Worm (Caenorhabditis elegans): ENCODE data around the gene fbxa-190.
"Not testable (repeated sequence)": the region's sequence is repeated elsewhere in the genome, so short reads cannot be mapped to it uniquely, and the experiment has no call there.

The fbxa-190 gene

DNA sequence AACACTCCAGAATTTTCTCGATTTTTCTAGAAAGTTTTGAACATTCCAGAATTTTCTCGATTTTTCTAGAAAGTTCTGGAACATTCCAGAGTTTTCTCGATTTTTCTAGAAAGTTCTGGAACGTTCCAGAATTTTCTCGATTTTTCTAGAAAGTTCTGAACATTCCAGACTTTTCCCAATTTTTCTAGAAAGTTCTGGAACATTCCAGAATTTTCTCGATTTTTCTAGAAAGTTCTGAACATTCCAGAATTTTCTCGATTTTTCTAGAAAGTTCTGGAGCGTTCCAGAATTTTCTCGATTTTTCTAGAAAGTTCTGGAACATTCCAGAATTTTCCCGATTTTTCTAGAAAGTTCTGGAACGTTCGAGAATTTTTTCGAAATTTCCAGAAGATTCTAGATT lies 3.3 kb downstream of the fbxa-190 start:
- peak; percentile 97 for TF ChIP-seq ceh-40 (GFP tag; IDR thresholded peaks at IDR 0.05)
- TF ChIP-seq C17E4.6 (GFP tag; IDR thresholded peaks at IDR 0.05): peak; percentile 92
- TF ChIP-seq dox-1 (GFP tag; IDR thresholded peaks at IDR 0.05): peak; percentile 100
- TF ChIP-seq aptf-2 (GFP tag; conservative IDR thresholded peaks at IDR 0.05): peak; percentile 91
- peak; percentile 100 for TF ChIP-seq hsf-1 (GFP tag; IDR thresholded peaks at IDR 0.05)
- TF ChIP-seq madf-3 (GFP tag; IDR thresholded peaks at IDR 0.05): peak; percentile 97
- TF ChIP-seq Y95B8A.8 (GFP tag; IDR thresholded peaks at IDR 0.05): peak; percentile 99
- peak; percentile 82; the same call in 1 of the 2 replicates for TF ChIP-seq ztf-28 (GFP tag; IDR thresholded peaks at IDR 0.05)
- peak; percentile 100 for TF ChIP-seq aptf-3 (GFP tag; IDR thresholded peaks at IDR 0.05)
- TF ChIP-seq F33H1.4 (GFP tag; IDR thresholded peaks at IDR 0.05): peak; percentile 72
- peak; percentile 96 for TF ChIP-seq nfyb-1 (GFP tag; IDR thresholded peaks at IDR 0.05)
- peak; percentile 95; the same call in 1 of the 2 replicates for TF ChIP-seq F37B4.10 (GFP tag; IDR thresholded peaks at IDR 0.05)
- TF ChIP-seq pbrm-1 (GFP tag; IDR thresholded peaks at IDR 0.05): peak; percentile 96
- TF ChIP-seq B0019.2 (GFP tag; conservative IDR thresholded peaks at IDR 0.05): peak; percentile 98
- TF ChIP-seq attf-6 (GFP tag; IDR thresholded peaks at IDR 0.05): peak; percentile 99
- peak; percentile 99 for TF ChIP-seq Y79H2A.3 (GFP tag; conservative IDR thresholded peaks at IDR 0.05)
- TF ChIP-seq egl-18 (GFP tag; IDR thresholded peaks at IDR 0.05): peak; percentile 97
- TF ChIP-seq ceh-58 (GFP tag; IDR thresholded peaks at IDR 0.05): peak; percentile 98
- TF ChIP-seq ztf-25 (GFP tag; IDR thresholded peaks at IDR 0.05): peak; percentile 97
- TF ChIP-seq D2030.7 (GFP tag; IDR thresholded peaks at IDR 0.05): peak; percentile 99
- TF ChIP-seq Y53G8AR.9 (GFP tag; conservative IDR thresholded peaks at IDR 0.05): peak; percentile 95
- TF ChIP-seq lin-26 (GFP tag; IDR thresholded peaks at IDR 0.05): peak; percentile 84
- TF ChIP-seq F39B2.1 (GFP tag; IDR thresholded peaks at IDR 0.05): peak; percentile 95
- TF ChIP-seq Y56A3A.18 (GFP tag; IDR thresholded peaks at IDR 0.05): peak; percentile 99
- peak; percentile 98 for TF ChIP-seq ekl-4 (GFP tag; IDR thresholded peaks at IDR 0.05)
- TF ChIP-seq lag-1 (GFP tag; IDR thresholded peaks at IDR 0.05): peak; percentile 93
- peak; percentile 91 for TF ChIP-seq cebp-1 (GFP tag; IDR thresholded peaks at IDR 0.05)
- not testable (repeated sequence) for TF ChIP-seq cebp-1 (tag; optimal IDR thresholded peaks at IDR 0.05)
- TF ChIP-seq let-526 (GFP tag; IDR thresholded peaks at IDR 0.05): peak; percentile 100
- TF ChIP-seq nhr-120 (GFP tag; IDR thresholded peaks at IDR 0.05): peak; percentile 94; the same call in 1 of the 2 replicates
- peak; percentile 75 for TF ChIP-seq K11D2.4 (GFP tag; IDR thresholded peaks at IDR 0.05)
- TF ChIP-seq egl-44 (GFP tag; IDR thresholded peaks at IDR 0.05): peak; percentile 98
- peak; percentile 94 for TF ChIP-seq Y67H2A.10 (GFP tag; conservative IDR thresholded peaks at IDR 0.05)
- TF ChIP-seq ceh-91 (GFP tag; IDR thresholded peaks at IDR 0.05): peak; percentile 85
- peak; percentile 99 for TF ChIP-seq rcor-1 (GFP tag; IDR thresholded peaks at IDR 0.05)
- peak; percentile 98 for TF ChIP-seq Y53F4B.3 (GFP tag; IDR thresholded peaks at IDR 0.05)
- TF ChIP-seq hmg-20 (GFP tag; IDR thresholded peaks at IDR 0.05): peak; percentile 31; the same call in 1 of the 2 replicates
- peak; percentile 96 for TF ChIP-seq egrh-3 (GFP tag; IDR thresholded peaks at IDR 0.05)
- peak; percentile 97 for TF ChIP-seq ztf-6 (GFP tag; IDR thresholded peaks at IDR 0.05)
- peak; percentile 63 for TF ChIP-seq attf-3 (GFP tag; conservative IDR thresholded peaks at IDR 0.05)
- peak; percentile 93 for TF ChIP-seq cebp-2 (GFP tag; IDR thresholded peaks at IDR 0.05)
- TF ChIP-seq madf-8 (GFP tag; conservative IDR thresholded peaks at IDR 0.05): peak; percentile 70
- peak; percentile 95 for TF ChIP-seq nfya-2 (GFP tag; IDR thresholded peaks at IDR 0.05)
- TF ChIP-seq madf-6 (GFP tag; IDR thresholded peaks at IDR 0.05): peak; percentile 91
- TF ChIP-seq bed-1 (GFP tag; IDR thresholded peaks at IDR 0.05): peak; percentile 99
- TF ChIP-seq mcd-1 (GFP tag; IDR thresholded peaks at IDR 0.05): peak; percentile 61
- TF ChIP-seq ceh-100 (GFP tag; IDR thresholded peaks at IDR 0.05): peak; percentile 89
